Fruit fly (Drosophila melanogaster) whole organism, pupa: ENCODE results near the gene Pc.

Source experiments
- CG10348 ChIP-seq: fragments of 200-800 bp; sonication (Bioruptor generic); IDR thresholded peaks from 2 replicates; pipeline ENCODE4 v1.3.6; 2022; ENCODE audit warnings: missing biosample characterization, missing genetic modification characterization
- CG15710 ChIP-seq: fragments of 200-800 bp; sonication (Bioruptor generic); optimal IDR thresholded peaks from 2 replicates; lab custom pipeline; 2018; ENCODE audit warnings: missing biosample characterization, mild to moderate bottlenecking, missing genetic modification characterization, moderate library complexity
- CG34367 ChIP-seq: fragments of 200-800 bp; sonication (Bioruptor generic); optimal IDR thresholded peaks from 2 replicates; lab custom pipeline; 2018; ENCODE audit warnings: missing biosample characterization, mild to moderate bottlenecking, missing genetic modification characterization
- CG4496 ChIP-seq: fragments of 200-800 bp; sonication (Bioruptor generic); IDR thresholded peaks from 3 replicates; pipeline ENCODE4 v1.3.6; 2022; ENCODE audit warnings: missing biosample characterization, missing genetic modification characterization
- CG8301 ChIP-seq: fragments of 200-800 bp; sonication (Bioruptor generic); optimal IDR thresholded peaks from 2 replicates; lab custom pipeline; 2018; ENCODE audit warnings: missing biosample characterization, mild to moderate bottlenecking, missing genetic modification characterization
- CG9948 ChIP-seq: fragments of 200-800 bp; sonication (Bioruptor generic); optimal IDR thresholded peaks from 2 replicates; lab custom pipeline; 2018; ENCODE audit warnings: missing biosample characterization, mild to moderate bottlenecking, missing genetic modification characterization, moderate library complexity
- D1 ChIP-seq: fragments of 200-800 bp; sonication (Bioruptor generic); optimal IDR thresholded peaks from 2 replicates; lab custom pipeline; 2018; ENCODE audit warnings: missing biosample characterization, mild to moderate bottlenecking, missing genetic modification characterization, moderate library complexity
- EcR ChIP-seq: fragments of 200-800 bp; sonication (Bioruptor generic); optimal IDR thresholded peaks from 3 replicates; lab custom pipeline; 2019; ENCODE audit warnings: missing biosample characterization, missing genetic modification characterization, mild to moderate bottlenecking, moderate library complexity, missing genetic modification reagents
- Ets98B ChIP-seq: fragments of 200-800 bp; sonication (Bioruptor generic); IDR thresholded peaks from 2 replicates; pipeline ENCODE4 v1.3.6; 2022; ENCODE audit warnings: missing biosample characterization, missing genetic modification characterization
- Pif1B ChIP-seq: fragments of 200-800 bp; sonication (Bioruptor generic); optimal IDR thresholded peaks from 3 replicates; lab custom pipeline; 2016; ENCODE audit warnings: missing biosample characterization, missing genetic modification characterization
- Snoo ChIP-seq: fragments of 200-800 bp; sonication (Bioruptor generic); optimal IDR thresholded peaks from 3 replicates; lab custom pipeline; 2017; ENCODE audit warnings: missing biosample characterization, mild to moderate bottlenecking, missing genetic modification characterization, inconsistent platforms
- fd96Ca ChIP-seq: fragments of 200-800 bp; sonication (Bioruptor generic); IDR thresholded peaks from 3 replicates; pipeline ENCODE4 v1.3.6; 2022; ENCODE audit warnings: missing biosample characterization, missing genetic modification characterization
- gl ChIP-seq: fragments of 200-800 bp; sonication (Bioruptor generic); optimal IDR thresholded peaks from 2 replicates; lab custom pipeline; 2018; ENCODE audit warnings: missing biosample characterization, mild to moderate bottlenecking, missing genetic modification characterization
- rn ChIP-seq: fragments of 200-800 bp; sonication (Bioruptor generic); IDR thresholded peaks from 2 replicates; pipeline ENCODE4 v1.3.6; 2022; ENCODE audit warnings: missing biosample characterization, missing genetic modification characterization

- no peak for TF ChIP-seq CG8301 (tag; lab: Kevin White, UChicago)
- no peak for TF ChIP-seq D1 (tag; lab: Kevin White, UChicago)
- no peak for TF ChIP-seq EcR (GFP tag; lab: Kevin White, UChicago)
- TF ChIP-seq CG15710: no peak
- no peak for TF ChIP-seq Snoo
- TF ChIP-seq CG34367 (tag; lab: Kevin White, UChicago): no peak
- no peak for TF ChIP-seq gl
- TF ChIP-seq fd96Ca (GFP tag; lab: Robert Waterston, UW): no peak
- no peak for TF ChIP-seq rn
- TF ChIP-seq CG10348 (GFP tag; lab: Robert Waterston, UW): no peak
- TF ChIP-seq CG9948 (tag; lab: Kevin White, UChicago): no peak
- no peak for TF ChIP-seq CG4496
- no peak for TF ChIP-seq Pif1B
- TF ChIP-seq Ets98B (GFP tag; lab: Robert Waterston, UW): no peak
Measured at dm6 chr3L:21282741-21283140, 35.1 kb downstream of the Pc start.
